Fruit fly (Drosophila melanogaster): Measurements from ENCODE around the gene chas.

chas gene

dm6 chrX:17682745-17683505 lies 15.6 kb downstream of the chas start:
- TF ChIP-seq pita (GFP tag; optimal IDR thresholded peaks at IDR 0.05), result no peak
- peak; percentile 4 for TF ChIP-seq pho (GFP tag; optimal IDR thresholded peaks at IDR 0.05)
- TF ChIP-seq CG14667 (GFP tag; IDR thresholded peaks at IDR 0.05), result peak; percentile 81
- TF ChIP-seq vvl (GFP tag; IDR thresholded peaks at IDR 0.05), result peak; percentile 92
- peak; percentile 52 for TF ChIP-seq CG10959 (GFP tag; IDR thresholded peaks at IDR 0.05)
- peak; percentile 38; the same call in 1 of the 2 replicates for TF ChIP-seq CG11085 (GFP tag; IDR thresholded peaks at IDR 0.05)
- no peak for TF ChIP-seq CG10543 (GFP tag; optimal IDR thresholded peaks at IDR 0.05)
- peak; percentile 44 for TF ChIP-seq CG1529 (GFP tag; optimal IDR thresholded peaks at IDR 0.05)
- TF ChIP-seq gro (GFP tag; optimal IDR thresholded peaks at IDR 0.05), result no peak
- peak; percentile 19 for TF ChIP-seq gcm (GFP tag; optimal IDR thresholded peaks at IDR 0.05)
- TF ChIP-seq aop (GFP tag; IDR thresholded peaks at IDR 0.05), result peak; percentile 66
- peak; percentile 96 for TF ChIP-seq Drgx (GFP tag; IDR thresholded peaks at IDR 0.05)
- peak; percentile 30 for TF ChIP-seq CG5245 (GFP tag; optimal IDR thresholded peaks at IDR 0.05)
- TF ChIP-seq CG1233 (GFP tag; optimal IDR thresholded peaks at IDR 0.05), result peak; percentile 15
- TF ChIP-seq lbe (GFP tag; optimal IDR thresholded peaks at IDR 0.05), result peak; percentile 84
- TF ChIP-seq ind (GFP tag; optimal IDR thresholded peaks at IDR 0.05), result peak; percentile 52
- TF ChIP-seq peb (GFP tag; IDR thresholded peaks at IDR 0.05), result peak; percentile 86
- TF ChIP-seq mam (GFP tag; optimal IDR thresholded peaks at IDR 0.05), result peak; percentile 16
- peak; percentile 19 for TF ChIP-seq CG16863 (GFP tag; optimal IDR thresholded peaks at IDR 0.05)
- peak; percentile 13 for TF ChIP-seq CG12071 (GFP tag; optimal IDR thresholded peaks at IDR 0.05)
- peak; percentile 62 for TF ChIP-seq CG32532 (GFP tag; IDR thresholded peaks at IDR 0.05)
- no peak for TF ChIP-seq fd3F (GFP tag; optimal IDR thresholded peaks at IDR 0.05)
- TF ChIP-seq CG18764 (GFP tag; optimal IDR thresholded peaks at IDR 0.05), result no peak
- TF ChIP-seq Hr51 (GFP tag; optimal IDR thresholded peaks at IDR 0.05), result peak in 1 of 2 experiments; percentile 61
- TF ChIP-seq sr (GFP tag; IDR thresholded peaks at IDR 0.05), result 0 out of 3 replicates have a peak, but pooled peaks have one; percentile 42
- TF ChIP-seq CG11695 (GFP tag; IDR thresholded peaks at IDR 0.05), result peak; percentile 72
- TF ChIP-seq CG31365 (tag; optimal IDR thresholded peaks at IDR 0.05), result no peak
- peak; percentile 73 for TF ChIP-seq slbo (GFP tag; IDR thresholded peaks at IDR 0.05)
- TF ChIP-seq CG7839 (tag; optimal IDR thresholded peaks at IDR 0.05), result peak; percentile 66
- TF ChIP-seq MESR4 (GFP tag; optimal IDR thresholded peaks at IDR 0.05), result no peak
- TF ChIP-seq NfI (GFP tag; optimal IDR thresholded peaks at IDR 0.05), result peak; percentile 45
- peak; percentile 40 for TF ChIP-seq bcd (GFP tag; optimal IDR thresholded peaks at IDR 0.05)
- peak; percentile 91 for TF ChIP-seq ci (GFP tag; IDR thresholded peaks at IDR 0.05)
- peak; percentile 74 for TF ChIP-seq CG30403 (GFP tag; optimal IDR thresholded peaks at IDR 0.05)
- TF ChIP-seq maf-S (GFP tag; optimal IDR thresholded peaks at IDR 0.05), result no peak
- no peak for TF ChIP-seq p53 (GFP tag; optimal IDR thresholded peaks at IDR 0.05)
- TF ChIP-seq CG17186 (GFP tag; optimal IDR thresholded peaks at IDR 0.05), result no peak
- TF ChIP-seq Bgb (GFP tag; IDR thresholded peaks at IDR 0.05; ENCODE audit: partially characterized antibody), result no peak
- TF ChIP-seq CG7556 (GFP tag; optimal IDR thresholded peaks at IDR 0.05), result peak; percentile 51
- TF ChIP-seq cwo (GFP tag; optimal IDR thresholded peaks at IDR 0.05), result peak; percentile 11
- peak; percentile 26 for TF ChIP-seq Max (GFP tag; optimal IDR thresholded peaks at IDR 0.05)
- TF ChIP-seq zen (tag; optimal IDR thresholded peaks at IDR 0.05), result no peak
- peak; percentile 71 for TF ChIP-seq gem (tag; optimal IDR thresholded peaks at IDR 0.05)
- peak; percentile 5 for TF ChIP-seq CG10462 (GFP tag; optimal IDR thresholded peaks at IDR 0.05)
- TF ChIP-seq Xrp1 (GFP tag; IDR thresholded peaks at IDR 0.05), result peak; percentile 88
- peak; percentile 46 for TF ChIP-seq cato (GFP tag; optimal IDR thresholded peaks at IDR 0.05; ENCODE audit: borderline replicate concordance)
- no peak for TF ChIP-seq eve (GFP tag; optimal IDR thresholded peaks at IDR 0.05)
- TF ChIP-seq CG12744 (GFP tag; optimal IDR thresholded peaks at IDR 0.05), result no peak
- TF ChIP-seq Jarid2 (GFP tag; optimal IDR thresholded peaks at IDR 0.05), result no peak
- TF ChIP-seq ase (GFP tag; IDR thresholded peaks at IDR 0.05), result peak; percentile 84

Data from whole organism, embryonic.